Fruit fly (Drosophila melanogaster): ENCODE results near the gene ebd1.

ebd1 gene

dm6 chr3L:724518-725341 is 39.4 kb upstream of the ebd1 start:
- TF ChIP-seq tai (GFP tag; optimal IDR thresholded peaks at IDR 0.05) (peak; percentile 84), CG32264 (GFP tag; optimal IDR thresholded peaks at IDR 0.05) (peak; percentile 79), Sp1 (GFP tag; optimal IDR thresholded peaks at IDR 0.05) (peak; percentile 88), lola (GFP tag; optimal IDR thresholded peaks at IDR 0.05) (no peak), dl (GFP tag; optimal IDR thresholded peaks at IDR 0.05; ENCODE audit: insufficient read depth in 1 of 2, partially characterized antibody in 2 of 2) (no peak), GATAd (GFP tag; optimal IDR thresholded peaks at IDR 0.05) (no peak), Hr83 (GFP tag; optimal IDR thresholded peaks at IDR 0.05; ENCODE audit: poor library complexity, severe bottlenecking) (no peak), N (GFP tag; optimal IDR thresholded peaks at IDR 0.05) (no peak), Rel (GFP tag; optimal IDR thresholded peaks at IDR 0.05) (peak; percentile 74), Rel (tag; optimal IDR thresholded peaks at IDR 0.05) (peak; percentile 67), Abd-B (GFP tag; optimal IDR thresholded peaks at IDR 0.05) (no peak), foxo (GFP tag; optimal IDR thresholded peaks at IDR 0.05) (peak; percentile 57 to 96), Dfd (GFP tag; optimal IDR thresholded peaks at IDR 0.05) (no peak), psq (GFP tag; optimal IDR thresholded peaks at IDR 0.05) (peak; percentile 85), jim (GFP tag; optimal IDR thresholded peaks at IDR 0.05) (no peak), Myc (optimal IDR thresholded peaks at IDR 0.05) (no peak), CG9705 (GFP tag; optimal IDR thresholded peaks at IDR 0.05) (peak; percentile 66), sv (GFP tag; optimal IDR thresholded peaks at IDR 0.05) (peak; percentile 92), Vsx2 (GFP tag; optimal IDR thresholded peaks at IDR 0.05; ENCODE audit: partially characterized antibody) (no peak), woc (GFP tag; optimal IDR thresholded peaks at IDR 0.05) (peak; percentile 82), Mio (GFP tag; optimal IDR thresholded peaks at IDR 0.05) (peak; percentile 47), Hr78 (GFP tag; optimal IDR thresholded peaks at IDR 0.05) (no peak), brk (GFP tag; optimal IDR thresholded peaks at IDR 0.05) (peak; percentile 82), dmrt93B (GFP tag; optimal IDR thresholded peaks at IDR 0.05) (peak; percentile 77), rgr (GFP tag; optimal IDR thresholded peaks at IDR 0.05) (peak; percentile 91), Dif (GFP tag; optimal IDR thresholded peaks at IDR 0.05; ENCODE audit: partially characterized antibody) (no peak), sage (GFP tag; optimal IDR thresholded peaks at IDR 0.05) (peak; percentile 88), h (GFP tag; optimal IDR thresholded peaks at IDR 0.05) (peak; percentile 94), Hnf4 (GFP tag; optimal IDR thresholded peaks at IDR 0.05) (peak; percentile 91), fru (GFP tag; optimal IDR thresholded peaks at IDR 0.05) (peak; percentile 94), usp (GFP tag; optimal IDR thresholded peaks at IDR 0.05) (no peak), br (GFP tag; optimal IDR thresholded peaks at IDR 0.05) (peak; percentile 95), dsf (GFP tag; optimal IDR thresholded peaks at IDR 0.05; ENCODE audit: borderline replicate concordance) (peak; percentile 39), pan (optimal IDR thresholded peaks at IDR 0.05) (no peak), Jra (GFP tag; optimal IDR thresholded peaks at IDR 0.05) (peak; percentile 88), OdsH (GFP tag; optimal IDR thresholded peaks at IDR 0.05) (peak; percentile 92), HLH106 (tag; optimal IDR thresholded peaks at IDR 0.05) (peak; percentile 87), ey (GFP tag; optimal IDR thresholded peaks at IDR 0.05) (peak; percentile 89), CrebA (GFP tag; optimal IDR thresholded peaks at IDR 0.05; ENCODE audit: borderline replicate concordance) (no peak)

- TF ChIP-seq Dfd (GFP tag; optimal IDR thresholded peaks at IDR 0.05) (no peak), jim (GFP tag; optimal IDR thresholded peaks at IDR 0.05) (no peak), fru (GFP tag; optimal IDR thresholded peaks at IDR 0.05) (no peak), sage (GFP tag; optimal IDR thresholded peaks at IDR 0.05) (no peak), Abd-B (GFP tag; optimal IDR thresholded peaks at IDR 0.05) (no peak), br (GFP tag; optimal IDR thresholded peaks at IDR 0.05) (no peak)
Observed at dm6 chr3L:723654-724461, 38.5 kb upstream of the ebd1 start.
